Worm (Caenorhabditis elegans) whole organism, late embryonic: ENCODE results near the gene lfi-1.

Experiments
- C08G9.2 ChIP-seq: sonication (generic microtip); optimal IDR thresholded peaks from 2 replicates; lab custom pipeline; 2016; ENCODE audit warnings: mild to moderate bottlenecking, missing genetic modification characterization, moderate library complexity, missing compliant biosample characterization
- K02D7.2 ChIP-seq: sonication (generic microtip); optimal IDR thresholded peaks from 2 replicates; lab custom pipeline; 2017; ENCODE audit warnings: mild to moderate bottlenecking, missing genetic modification characterization, missing compliant biosample characterization
- K09A11.1 ChIP-seq: sonication (generic microtip); optimal IDR thresholded peaks from 2 replicates; lab custom pipeline; 2017; ENCODE audit warnings: antibody characterized with exemption, mild to moderate bottlenecking, missing genetic modification characterization, missing compliant biosample characterization; ENCODE audit not compliant: insufficient read depth
- ama-1 ChIP-seq: fragments of 150-350 bp; optimal IDR thresholded peaks from 2 replicates; lab custom pipeline; 2014
- ceh-14 ChIP-seq: sonication (generic microtip); optimal IDR thresholded peaks from 2 replicates; lab custom pipeline; 2016; ENCODE audit warnings: missing genotype, missing genetic modification characterization, missing compliant biosample characterization
- ceh-19 ChIP-seq: fragments of 200-800 bp; sonication (Bioruptor generic); optimal IDR thresholded peaks from 2 replicates; lab custom pipeline; 2018; ENCODE audit warnings: mild to moderate bottlenecking, missing genetic modification characterization, missing compliant biosample characterization
- ceh-22 ChIP-seq: sonication (generic microtip); optimal IDR thresholded peaks from 2 replicates; lab custom pipeline; 2017; ENCODE audit warnings: missing biosample characterization, missing genetic modification characterization
- ceh-24 ChIP-seq: sonication (generic microtip); optimal IDR thresholded peaks from 2 replicates; lab custom pipeline; 2016; ENCODE audit warnings: mild to moderate bottlenecking, missing genetic modification characterization, missing compliant biosample characterization
- ceh-30 ChIP-seq: fragments of 150-350 bp; optimal IDR thresholded peaks from 2 replicates; lab custom pipeline; 2014; ENCODE audit warnings: missing biosample characterization, missing genetic modification characterization
- ceh-31 ChIP-seq: sonication (generic microtip); optimal IDR thresholded peaks from 2 replicates; lab custom pipeline; 2016; ENCODE audit warnings: missing genetic modification characterization, missing compliant biosample characterization
- ceh-45 ChIP-seq: fragments of 200-800 bp; sonication (Bioruptor generic); IDR thresholded peaks from 2 replicates; pipeline ENCODE4 v1.3.6; 2022; ENCODE audit warnings: missing genetic modification reagents, missing genetic modification characterization, missing compliant biosample characterization
- ceh-48 ChIP-seq: sonication (generic microtip); optimal IDR thresholded peaks from 2 replicates; lab custom pipeline; 2016; ENCODE audit warnings: missing genetic modification characterization, inconsistent platforms, missing compliant biosample characterization
- ceh-9 ChIP-seq: sonication (generic microtip); optimal IDR thresholded peaks from 2 replicates; lab custom pipeline; 2016; ENCODE audit warnings: mild to moderate bottlenecking, missing genetic modification characterization, inconsistent platforms, missing compliant biosample characterization
- che-1 ChIP-seq: sonication (generic microtip); optimal IDR thresholded peaks from 2 replicates; lab custom pipeline; 2016; ENCODE audit warnings: mild to moderate bottlenecking, missing genetic modification characterization, missing compliant biosample characterization
- dmd-4 ChIP-seq: sonication (generic microtip); optimal IDR thresholded peaks from 2 replicates; lab custom pipeline; 2016; ENCODE audit warnings: borderline replicate concordance, missing genetic modification characterization, missing compliant biosample characterization
- dve-1 ChIP-seq: sonication (generic microtip); optimal IDR thresholded peaks from 2 replicates; lab custom pipeline; 2017; ENCODE audit warnings: antibody characterized with exemption, mild to moderate bottlenecking, missing genetic modification characterization, missing compliant biosample characterization
- ets-4 ChIP-seq: sonication (generic microtip); optimal IDR thresholded peaks from 2 replicates; lab custom pipeline; 2016; ENCODE audit warnings: missing genetic modification characterization, missing compliant biosample characterization
- fkh-6 ChIP-seq: sonication (generic microtip); optimal IDR thresholded peaks from 2 replicates; lab custom pipeline; 2016; ENCODE audit warnings: missing genetic modification characterization, missing compliant biosample characterization
- gmeb-2 ChIP-seq: sonication (generic microtip); optimal IDR thresholded peaks from 2 replicates; lab custom pipeline; 2016; ENCODE audit warnings: missing genetic modification characterization, inconsistent platforms, missing compliant biosample characterization
- hlh-13 ChIP-seq: fragments of 200-800 bp; sonication (Bioruptor generic); optimal IDR thresholded peaks from 2 replicates; lab custom pipeline; 2018; ENCODE audit warnings: mild to moderate bottlenecking, missing genetic modification characterization, missing compliant biosample characterization
- hlh-30 ChIP-seq: sonication (generic microtip); optimal IDR thresholded peaks from 2 replicates; lab custom pipeline; 2017; ENCODE audit warnings: antibody characterized with exemption, missing genetic modification characterization, missing compliant biosample characterization; ENCODE audit not compliant: insufficient read depth
- hlh-6 ChIP-seq: sonication (generic microtip); optimal IDR thresholded peaks from 2 replicates; lab custom pipeline; 2016; ENCODE audit warnings: missing genotype, missing genetic modification characterization, missing compliant biosample characterization
- hlh-8 ChIP-seq: sonication (generic microtip); optimal IDR thresholded peaks from 2 replicates; lab custom pipeline; 2016; ENCODE audit warnings: missing genotype, missing genetic modification characterization, missing compliant biosample characterization
- lin-11 ChIP-seq: fragments of 200-800 bp; sonication (Bioruptor generic); optimal IDR thresholded peaks from 2 replicates; lab custom pipeline; 2018; ENCODE audit warnings: mild to moderate bottlenecking, missing genetic modification characterization, missing compliant biosample characterization
- madf-2 ChIP-seq: sonication (generic microtip); optimal IDR thresholded peaks from 2 replicates; lab custom pipeline; 2017; ENCODE audit warnings: missing genetic modification characterization, missing compliant biosample characterization
- nfya-1 ChIP-seq: sonication (generic microtip); optimal IDR thresholded peaks from 2 replicates; lab custom pipeline; 2017; ENCODE audit warnings: missing genetic modification characterization, mild to moderate bottlenecking, missing compliant biosample characterization, antibody characterized with exemption, moderate library complexity
- npax-4 ChIP-seq: sonication (generic microtip); optimal IDR thresholded peaks from 2 replicates; lab custom pipeline; 2016; ENCODE audit warnings: missing genetic modification characterization, missing compliant biosample characterization
- pat-9 ChIP-seq: fragments of 200-800 bp; sonication (Bioruptor generic); optimal IDR thresholded peaks from 2 replicates; lab custom pipeline; 2018; ENCODE audit warnings: mild to moderate bottlenecking, missing genetic modification characterization, moderate library complexity, missing compliant biosample characterization
- pha-4 ChIP-seq: fragments of 150-350 bp; optimal IDR thresholded peaks from 2 replicates; lab custom pipeline; 2018; ENCODE audit warnings: missing biosample characterization, missing genetic modification reagents, missing genetic modification characterization
- pqm-1 ChIP-seq: sonication (generic microtip); optimal IDR thresholded peaks from 2 replicates; lab custom pipeline; 2016; ENCODE audit warnings: missing genetic modification characterization, missing compliant biosample characterization
- pros-1 ChIP-seq: fragments of 150-350 bp; optimal IDR thresholded peaks from 2 replicates; lab custom pipeline; 2014; ENCODE audit warnings: missing biosample characterization, missing genetic modification reagents, missing genetic modification characterization
- ref-2 ChIP-seq: sonication (generic microtip); optimal IDR thresholded peaks from 2 replicates; lab custom pipeline; 2016; ENCODE audit warnings: missing genetic modification characterization, missing compliant biosample characterization
- sdc-2 ChIP-seq: sonication (generic microtip); optimal IDR thresholded peaks from 2 replicates; lab custom pipeline; 2016; ENCODE audit warnings: missing genotype, missing genetic modification characterization, missing compliant biosample characterization
- sox-2 ChIP-seq: fragments of 200-800 bp; sonication (Bioruptor generic); IDR thresholded peaks from 2 replicates; pipeline ENCODE4 v1.3.6; 2022; ENCODE audit warnings: missing genetic modification reagents, missing genetic modification characterization, missing compliant biosample characterization
- sox-4 ChIP-seq: sonication (generic microtip); optimal IDR thresholded peaks from 2 replicates; lab custom pipeline; 2017; ENCODE audit warnings: mild to moderate bottlenecking, missing genetic modification characterization, inconsistent platforms, missing compliant biosample characterization
- syd-9 ChIP-seq: sonication (generic microtip); optimal IDR thresholded peaks from 2 replicates; lab custom pipeline; 2016; ENCODE audit warnings: mild to moderate bottlenecking, missing genetic modification characterization, moderate library complexity, missing compliant biosample characterization
- tbx-2 ChIP-seq: sonication (generic microtip); optimal IDR thresholded peaks from 2 replicates; lab custom pipeline; 2016; ENCODE audit warnings: missing genetic modification characterization, missing compliant biosample characterization
- ttx-3 ChIP-seq: sonication (generic microtip); optimal IDR thresholded peaks from 2 replicates; lab custom pipeline; 2016; ENCODE audit warnings: missing genetic modification reagents, missing genetic modification characterization, missing compliant biosample characterization
- unc-3 ChIP-seq, 2 experiments: fragments of 200-800 bp in 1 of 2; sonication (Bioruptor generic) in 1 of 2; sonication (generic microtip) in 1 of 2; conservative IDR thresholded peaks in 1 of 2; optimal IDR thresholded peaks in 1 of 2; 2 replicates each; pipeline versions ENCODE4 v1.3.6 to Lab custom; 2016 to 2022; ENCODE audit warnings: missing compliant biosample characterization in 2 of 2, missing genetic modification characterization in 2 of 2, missing genetic modification reagents in 1 of 2
- unc-55 ChIP-seq: sonication (generic microtip); optimal IDR thresholded peaks from 2 replicates; lab custom pipeline; 2017; ENCODE audit warnings: missing biosample characterization, missing genetic modification reagents, missing genetic modification characterization
- unc-86 ChIP-seq: sonication (generic microtip); optimal IDR thresholded peaks from 2 replicates; lab custom pipeline; 2016; ENCODE audit warnings: missing genetic modification characterization, missing compliant biosample characterization
- zip-5 ChIP-seq: sonication (generic microtip); optimal IDR thresholded peaks from 2 replicates; lab custom pipeline; 2016; ENCODE audit warnings: missing genetic modification characterization, missing compliant biosample characterization
- ztf-16 ChIP-seq: sonication (generic microtip); optimal IDR thresholded peaks from 2 replicates; lab custom pipeline; 2017; ENCODE audit warnings: missing genetic modification characterization, missing compliant biosample characterization

lfi-1 gene

DNA sequence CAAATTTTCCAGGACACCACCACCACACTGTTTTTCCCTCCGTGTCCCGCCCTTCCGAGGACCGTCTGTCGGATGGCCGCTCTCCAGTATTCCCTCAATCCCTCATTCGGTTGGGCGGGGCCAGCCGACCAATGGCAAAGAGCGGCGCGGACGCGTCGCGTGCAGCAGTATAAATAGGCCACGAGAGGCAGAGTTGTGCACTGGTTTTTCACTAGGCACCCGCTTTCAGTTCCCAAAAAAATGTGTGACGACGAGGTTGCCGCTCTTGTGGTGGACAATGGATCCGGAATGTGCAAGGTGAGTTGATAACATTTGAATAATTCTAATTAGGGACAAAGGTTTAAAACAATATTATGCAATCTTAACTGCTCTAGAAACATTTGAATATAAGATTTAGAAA is 16.2 kb upstream of the lfi-1 start, which contains the start of gene act-4 (continued):
- no peak for TF ChIP-seq sox-4 (tag; lab: Kevin White, UChicago)
- no peak for TF ChIP-seq madf-2 (tag; lab: Kevin White, UChicago)
- no peak for TF ChIP-seq ceh-30 (tag; lab: Kevin White, UChicago)
- peak; percentile 11 for TF ChIP-seq ceh-14 (tag; lab: Kevin White, UChicago)
- no peak for TF ChIP-seq che-1
- TF ChIP-seq dmd-4 (tag; lab: Kevin White, UChicago), result no peak
- no peak for TF ChIP-seq hlh-6 (tag; lab: Kevin White, UChicago)
- no peak for TF ChIP-seq K09A11.1 (tag; lab: Kevin White, UChicago)
- no peak for TF ChIP-seq unc-3 (GFP tag; conservative IDR thresholded peaks at IDR 0.05; lab: Robert Waterston, UW)
- TF ChIP-seq unc-3 (tag; optimal IDR thresholded peaks at IDR 0.05; lab: Kevin White, UChicago), result no peak
- TF ChIP-seq unc-55, result no peak
- no peak for TF ChIP-seq ceh-24 (tag; lab: Kevin White, UChicago)
- TF ChIP-seq hlh-30 (tag; lab: Kevin White, UChicago), result peak; percentile 43
- TF ChIP-seq pha-4 (tag; lab: Kevin White, UChicago), result no peak
- no peak for TF ChIP-seq pat-9 (tag; lab: Kevin White, UChicago)
- TF ChIP-seq sox-2 (GFP tag; lab: Robert Waterston, UW), result no peak
- TF ChIP-seq pqm-1 (tag; lab: Kevin White, UChicago), result no peak
- no peak for TF ChIP-seq ceh-9 (tag; lab: Kevin White, UChicago)
- no peak for TF ChIP-seq dve-1 (tag; lab: Kevin White, UChicago)

DNA sequence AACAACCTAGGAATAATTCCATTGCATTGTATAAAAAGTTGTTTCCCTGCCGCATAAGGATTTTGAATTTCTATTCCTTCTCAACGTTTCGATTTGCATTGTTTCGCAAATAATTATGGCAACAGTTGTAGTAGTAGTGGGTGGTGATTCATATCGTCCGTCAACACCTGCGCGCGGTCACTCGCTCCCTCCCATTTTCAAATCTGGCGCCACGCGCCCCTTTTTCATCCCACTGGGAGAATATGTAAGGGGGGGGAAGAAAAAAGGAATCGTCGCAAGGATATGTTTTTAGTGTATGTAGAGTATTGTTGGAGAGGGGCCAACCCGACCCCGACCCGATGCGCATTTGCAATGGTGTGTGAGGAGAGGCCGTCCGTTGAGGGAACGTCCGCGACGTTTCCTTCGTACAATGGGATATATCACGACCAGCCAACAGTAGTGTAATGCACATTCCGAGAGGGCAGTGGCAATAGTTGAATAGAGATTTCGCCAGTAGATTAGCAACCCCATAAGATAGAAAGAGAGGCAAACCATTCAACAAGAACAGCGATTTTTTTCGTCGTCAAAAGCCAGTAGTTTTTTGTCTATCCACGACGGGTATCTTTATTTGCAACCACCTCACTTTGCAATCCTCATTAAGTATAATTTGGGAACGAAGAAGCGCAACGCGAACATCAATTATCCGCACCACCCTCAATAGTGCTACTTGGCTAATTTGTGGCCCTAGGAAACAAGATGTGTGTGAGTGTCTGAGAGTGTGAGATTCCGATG is 15.5 kb upstream of the lfi-1 start:
- TF ChIP-seq K02D7.2 (peak; percentile 47), ama-1 (lab: Kevin White, UChicago) (peak; percentile 3), sdc-2 (no peak), hlh-13 (GFP tag; lab: Kevin White, UChicago) (peak; percentile 28), tbx-2 (peak; percentile 27), lin-11 (tag; lab: Kevin White, UChicago) (no peak), sox-2 (GFP tag; lab: Robert Waterston, UW) (peak; percentile 11; the same call in 1 of the 2 replicates), ceh-19 (GFP tag; lab: Kevin White, UChicago) (peak; percentile 47), ceh-48 (tag; lab: Kevin White, UChicago) (no peak), ceh-9 (tag; lab: Kevin White, UChicago) (peak; percentile 9), ceh-31 (tag; lab: Kevin White, UChicago) (peak; percentile 15), sox-4 (tag; lab: Kevin White, UChicago) (peak; percentile 22)

DNA sequence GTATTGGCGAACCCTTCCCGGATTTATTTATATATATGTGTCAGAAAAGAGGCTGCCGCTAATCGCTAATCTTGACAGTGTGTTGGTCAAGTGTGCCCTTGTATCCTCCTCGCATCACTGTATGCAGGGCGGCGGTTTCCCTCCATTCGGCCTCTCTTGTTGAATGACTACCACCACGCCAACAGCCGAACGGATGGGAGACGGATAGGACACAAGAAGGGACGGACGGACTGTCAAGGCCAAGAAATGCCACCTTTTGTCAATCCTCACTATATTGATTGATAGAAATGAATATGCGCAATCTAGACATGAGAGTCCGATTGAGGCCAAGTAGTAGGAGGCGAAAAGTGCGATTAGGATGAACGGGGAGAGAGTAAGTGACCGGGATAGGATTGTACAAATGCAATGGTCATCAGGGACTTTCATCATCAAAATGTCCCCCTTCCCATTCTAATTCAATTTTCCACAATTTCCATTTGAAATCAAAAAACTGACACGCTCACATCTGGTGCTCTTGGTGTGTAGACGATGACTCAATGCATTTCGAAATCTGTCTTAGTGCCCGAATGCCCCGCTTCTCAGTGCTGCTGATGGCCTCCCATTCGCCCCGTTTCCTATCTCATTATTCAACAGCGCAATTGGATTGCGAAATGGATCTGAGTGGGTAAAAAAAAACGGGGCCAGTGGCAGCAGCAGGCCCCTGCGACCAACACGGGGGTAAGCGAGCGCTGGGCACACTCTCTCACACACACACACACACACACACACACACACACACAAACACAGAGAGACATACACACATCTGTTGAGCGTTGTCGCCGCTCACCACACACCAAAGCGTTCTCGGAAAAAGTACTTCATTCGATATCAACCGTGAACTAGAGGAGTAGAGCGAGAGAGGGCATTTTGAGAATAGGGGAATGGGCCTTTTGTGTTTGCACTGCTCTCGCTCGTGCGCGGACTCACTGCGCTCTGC is 14.7 kb upstream of the lfi-1 start:
- TF ChIP-seq npax-4 (tag; lab: Kevin White, UChicago), result no peak
- TF ChIP-seq ets-4 (tag; lab: Kevin White, UChicago), result no peak
- TF ChIP-seq ztf-16 (tag; lab: Kevin White, UChicago), result peak; percentile 37
- peak; percentile 36 for TF ChIP-seq lin-11 (tag; lab: Kevin White, UChicago)
- no peak for TF ChIP-seq ceh-30 (tag; lab: Kevin White, UChicago)
- no peak for TF ChIP-seq hlh-8
- peak; percentile 14 for TF ChIP-seq unc-55
- TF ChIP-seq ceh-31 (tag; lab: Kevin White, UChicago), result peak; percentile 18
- TF ChIP-seq sox-2 (GFP tag; lab: Robert Waterston, UW), result no peak
- peak; percentile 1 for TF ChIP-seq fkh-6
- peak; percentile 8 for TF ChIP-seq zip-5 (tag; lab: Kevin White, UChicago)
- peak; percentile 49 for TF ChIP-seq nfya-1 (tag; lab: Kevin White, UChicago)
- TF ChIP-seq ttx-3, result no peak
- no peak for TF ChIP-seq C08G9.2 (tag; lab: Kevin White, UChicago)
- no peak for TF ChIP-seq ceh-45 (GFP tag; lab: Robert Waterston, UW)
- TF ChIP-seq ceh-14 (tag; lab: Kevin White, UChicago), result peak; percentile 23
- TF ChIP-seq ceh-19 (GFP tag; lab: Kevin White, UChicago), result no peak
- peak; percentile 40 for TF ChIP-seq ceh-22
- no peak for TF ChIP-seq madf-2 (tag; lab: Kevin White, UChicago)
- TF ChIP-seq ref-2 (tag; lab: Kevin White, UChicago), result no peak
- TF ChIP-seq unc-86, result no peak
- no peak for TF ChIP-seq ama-1 (lab: Kevin White, UChicago)
- TF ChIP-seq tbx-2, result peak; percentile 59
- TF ChIP-seq gmeb-2, result no peak
- no peak for TF ChIP-seq syd-9 (tag; lab: Kevin White, UChicago)
- peak; percentile 12 for TF ChIP-seq pros-1
